Fruit fly (Drosophila melanogaster): Measurements from ENCODE around the gene mira.

mira gene

DNA sequence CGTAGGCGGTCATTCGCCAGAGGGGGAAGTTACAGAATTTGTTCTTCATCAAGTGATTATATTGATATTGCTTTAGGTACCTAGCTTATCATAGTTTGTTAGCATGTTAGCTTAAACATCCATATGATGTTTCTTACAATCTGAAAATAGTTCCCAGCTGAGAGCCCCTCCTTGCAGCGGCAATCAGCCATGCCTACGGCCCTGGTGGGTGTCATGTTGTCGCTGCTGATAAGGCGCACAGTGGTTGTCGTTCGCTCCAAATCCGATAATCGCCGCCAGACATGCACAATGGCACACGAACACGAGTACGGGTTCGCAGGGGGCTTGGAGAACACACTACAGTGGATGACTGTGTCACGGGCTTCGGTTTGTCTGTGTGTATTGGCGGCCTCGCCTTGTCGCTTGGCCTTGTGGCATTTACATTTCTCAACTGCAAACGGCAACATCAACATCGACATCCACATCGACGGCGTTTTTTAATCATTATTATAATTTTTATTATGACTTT is 28.9 kb downstream of the mira start (continued):
- TF ChIP-seq CG13775 (GFP tag; optimal IDR thresholded peaks at IDR 0.05) (peak; percentile 74), Awh (GFP tag; IDR thresholded peaks at IDR 0.05) (peak; percentile 74; the same call in 1 of the 2 replicates), Doc3 (GFP tag; IDR thresholded peaks at IDR 0.05; ENCODE audit: partially characterized antibody) (no peak), run (tag; optimal IDR thresholded peaks at IDR 0.05) (no peak), CG6254 (GFP tag; optimal IDR thresholded peaks at IDR 0.05) (peak; percentile 74), Side (GFP tag; optimal IDR thresholded peaks at IDR 0.05) (peak; percentile 77), CG17568 (GFP tag; optimal IDR thresholded peaks at IDR 0.05) (peak; percentile 61), chinmo (GFP tag; IDR thresholded peaks at IDR 0.05; ENCODE audit: partially characterized antibody) (peak; percentile 84; the same call in 2 of the 4 replicates), CG31388 (GFP tag; optimal IDR thresholded peaks at IDR 0.05) (no peak), org-1 (GFP tag; optimal IDR thresholded peaks at IDR 0.05) (peak; percentile 77), yki (optimal IDR thresholded peaks at IDR 0.05) (no peak), slbo (GFP tag; IDR thresholded peaks at IDR 0.05) (peak; percentile 90), lmd (GFP tag; IDR thresholded peaks at IDR 0.05) (peak; percentile 89), Sin3A (optimal IDR thresholded peaks at IDR 0.05) (no peak), btn (GFP tag; optimal IDR thresholded peaks at IDR 0.05) (no peak), CG32532 (GFP tag; IDR thresholded peaks at IDR 0.05) (peak; percentile 91), jing (GFP tag; optimal IDR thresholded peaks at IDR 0.05) (peak; percentile 63), CG9876 (GFP tag; optimal IDR thresholded peaks at IDR 0.05) (peak; percentile 56), CG6813 (GFP tag; optimal IDR thresholded peaks at IDR 0.05) (peak; percentile 66), D19B (GFP tag; optimal IDR thresholded peaks at IDR 0.05) (peak; percentile 61), dan (GFP tag; IDR thresholded peaks at IDR 0.05) (no peak), jigr1 (GFP tag; IDR thresholded peaks at IDR 0.05) (peak; percentile 70; the same call in 2 of the 3 replicates), CG7928 (GFP tag; optimal IDR thresholded peaks at IDR 0.05) (no peak), slp2 (GFP tag; optimal IDR thresholded peaks at IDR 0.05) (peak; percentile 48), CG3726 (GFP tag; IDR thresholded peaks at IDR 0.05) (peak; percentile 78; the same call in 1 of the 3 replicates), hkb (optimal IDR thresholded peaks at IDR 0.05) (no peak), hkb (GFP tag; IDR thresholded peaks at IDR 0.05) (peak; percentile 78), CG32772 (GFP tag; IDR thresholded peaks at IDR 0.05) (peak; percentile 81), pum (GFP tag; optimal IDR thresholded peaks at IDR 0.05) (no peak), CG3995 (GFP tag; optimal IDR thresholded peaks at IDR 0.05) (peak; percentile 44), bsh (GFP tag; optimal IDR thresholded peaks at IDR 0.05) (peak; percentile 34 to 81), MBD-R2 (GFP tag; IDR thresholded peaks at IDR 0.05) (peak; percentile 60; the same call in 1 of the 2 replicates), fru (optimal IDR thresholded peaks at IDR 0.05) (no peak), CG10267 (tag; optimal IDR thresholded peaks at IDR 0.05) (peak; percentile 44), Spps (tag; optimal IDR thresholded peaks at IDR 0.05) (peak; percentile 13), pros (GFP tag; optimal IDR thresholded peaks at IDR 0.05) (no peak), stc (GFP tag; IDR thresholded peaks at IDR 0.05) (peak; percentile 81), cad (GFP tag; optimal IDR thresholded peaks at IDR 0.05) (no peak), Tbp (GFP tag; optimal IDR thresholded peaks at IDR 0.05) (no peak), NFAT (GFP tag; IDR thresholded peaks at IDR 0.05) (peak; percentile 74), CG18262 (tag; optimal IDR thresholded peaks at IDR 0.05) (peak; percentile 72), ro (GFP tag; IDR thresholded peaks at IDR 0.05) (peak; percentile 38; the same call in 1 of the 2 replicates), nerfin-1 (tag; optimal IDR thresholded peaks at IDR 0.05) (peak; percentile 48), z (GFP tag; IDR thresholded peaks at IDR 0.05) (no peak), CG17829 (tag; optimal IDR thresholded peaks at IDR 0.05) (peak; percentile 74), CG6854 (GFP tag; optimal IDR thresholded peaks at IDR 0.05) (peak; percentile 51), CG2116 (GFP tag; optimal IDR thresholded peaks at IDR 0.05) (peak; percentile 36), CG5953 (GFP tag; IDR thresholded peaks at IDR 0.05) (peak; percentile 41; the same call in 1 of the 2 replicates), emc (GFP tag; optimal IDR thresholded peaks at IDR 0.05) (peak; percentile 4), CG18476 (GFP tag; optimal IDR thresholded peaks at IDR 0.05) (peak; percentile 56), h (optimal IDR thresholded peaks at IDR 0.05) (no peak), D19A (tag; optimal IDR thresholded peaks at IDR 0.05) (peak; percentile 38), CG2120 (GFP tag; optimal IDR thresholded peaks at IDR 0.05) (peak; percentile 94)
